Worm (Caenorhabditis elegans) whole organism, L3 larva: ENCODE measurements around the gene bed-3.

Experiments
- elt-2 ChIP-seq: sonication (generic microtip); optimal IDR thresholded peaks from 2 replicates; lab custom pipeline; 2016; ENCODE audit warnings: missing genetic modification reagents, mild to moderate bottlenecking, missing genetic modification characterization, missing compliant biosample characterization
- jun-1 ChIP-seq: fragments of 150-350 bp; optimal IDR thresholded peaks from 2 replicates; lab custom pipeline; 2014; ENCODE audit warnings: missing biosample characterization, missing genetic modification reagents, missing genetic modification characterization
- nhr-11 ChIP-seq: fragments of 150-350 bp; optimal IDR thresholded peaks from 2 replicates; lab custom pipeline; 2014; ENCODE audit warnings: missing biosample characterization, missing genetic modification characterization
- nhr-12 ChIP-seq: fragments of 150-350 bp; optimal IDR thresholded peaks from 2 replicates; lab custom pipeline; 2014; ENCODE audit warnings: missing biosample characterization, missing genetic modification characterization
- nhr-237 ChIP-seq: fragments of 150-350 bp; optimal IDR thresholded peaks from 2 replicates; lab custom pipeline; 2014; ENCODE audit warnings: missing biosample characterization, missing genetic modification characterization

DNA sequence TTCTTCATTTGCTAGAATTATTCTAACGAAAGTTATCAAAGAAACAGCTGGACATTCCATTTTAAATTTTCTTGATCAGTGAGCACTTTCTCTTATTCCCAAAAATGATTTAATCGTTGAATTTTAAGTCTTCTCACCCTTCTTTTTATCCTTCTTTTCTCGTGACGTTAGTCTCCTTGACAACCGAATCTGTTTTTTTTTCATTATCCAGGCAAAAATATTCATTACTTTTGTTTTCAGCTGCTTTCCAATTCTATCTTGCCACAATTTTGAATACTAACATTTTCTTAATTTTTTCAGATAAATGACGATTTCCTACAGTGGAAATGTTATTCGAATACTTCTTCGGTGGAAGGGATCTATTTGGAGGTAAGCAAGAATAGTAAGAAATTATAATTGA lies 12.7 kb upstream of the bed-3 start, which contains the start of gene best-13:
- TF ChIP-seq nhr-11 (tag; lab: Kevin White, UChicago) (no peak), jun-1 (tag; lab: Kevin White, UChicago) (no peak), elt-2 (no peak), nhr-237 (no peak), nhr-12 (tag; lab: Kevin White, UChicago) (no peak)
